Fruit fly (Drosophila melanogaster) whole organism, pupa: Measurements from ENCODE around the gene Frl.

ENCODE experiments used
- CG10348 ChIP-seq: fragments of 200-800 bp; sonication (Bioruptor generic); IDR thresholded peaks from 2 replicates; pipeline ENCODE4 v1.3.6; 2022; ENCODE audit warnings: missing biosample characterization, missing genetic modification characterization
- CG12605 ChIP-seq: fragments of 200-800 bp; sonication (Bioruptor generic); IDR thresholded peaks from 2 replicates; pipeline ENCODE4 v1.3.6; 2022; ENCODE audit warnings: missing biosample characterization, missing genetic modification characterization
- CG13204 ChIP-seq: fragments of 200-800 bp; sonication (Bioruptor generic); optimal IDR thresholded peaks from 2 replicates; lab custom pipeline; 2018; ENCODE audit warnings: missing biosample characterization, mild to moderate bottlenecking, missing genetic modification characterization, moderate library complexity
- CG14655 ChIP-seq: fragments of 200-800 bp; sonication (Bioruptor generic); optimal IDR thresholded peaks from 3 replicates; lab custom pipeline; 2017; ENCODE audit warnings: mild to moderate bottlenecking, missing biosample characterization, missing genetic modification reagents, missing genetic modification characterization
- CG15710 ChIP-seq: fragments of 200-800 bp; sonication (Bioruptor generic); optimal IDR thresholded peaks from 2 replicates; lab custom pipeline; 2018; ENCODE audit warnings: missing biosample characterization, mild to moderate bottlenecking, missing genetic modification characterization, moderate library complexity
- CG17806 ChIP-seq: fragments of 200-800 bp; sonication (Bioruptor generic); optimal IDR thresholded peaks from 2 replicates; lab custom pipeline; 2018; ENCODE audit warnings: missing biosample characterization, mild to moderate bottlenecking, missing genetic modification characterization, moderate library complexity
- CG32121 ChIP-seq: fragments of 200-800 bp; sonication (Bioruptor generic); IDR thresholded peaks from 2 replicates; pipeline ENCODE4 v1.3.6; 2022; ENCODE audit warnings: missing biosample characterization, missing genetic modification characterization
- CG34367 ChIP-seq: fragments of 200-800 bp; sonication (Bioruptor generic); optimal IDR thresholded peaks from 2 replicates; lab custom pipeline; 2018; ENCODE audit warnings: missing biosample characterization, mild to moderate bottlenecking, missing genetic modification characterization
- CG4496 ChIP-seq: fragments of 200-800 bp; sonication (Bioruptor generic); IDR thresholded peaks from 3 replicates; pipeline ENCODE4 v1.3.6; 2022; ENCODE audit warnings: missing biosample characterization, missing genetic modification characterization
- CG8159 ChIP-seq: fragments of 200-800 bp; sonication (Bioruptor generic); optimal IDR thresholded peaks from 3 replicates; lab custom pipeline; 2018; ENCODE audit warnings: missing biosample characterization, mild to moderate bottlenecking, missing genetic modification characterization, moderate library complexity
- CG8301 ChIP-seq: fragments of 200-800 bp; sonication (Bioruptor generic); optimal IDR thresholded peaks from 2 replicates; lab custom pipeline; 2018; ENCODE audit warnings: missing biosample characterization, mild to moderate bottlenecking, missing genetic modification characterization
- CG9948 ChIP-seq: fragments of 200-800 bp; sonication (Bioruptor generic); optimal IDR thresholded peaks from 2 replicates; lab custom pipeline; 2018; ENCODE audit warnings: missing biosample characterization, mild to moderate bottlenecking, missing genetic modification characterization, moderate library complexity
- D1 ChIP-seq: fragments of 200-800 bp; sonication (Bioruptor generic); optimal IDR thresholded peaks from 2 replicates; lab custom pipeline; 2018; ENCODE audit warnings: missing biosample characterization, mild to moderate bottlenecking, missing genetic modification characterization, moderate library complexity
- EcR ChIP-seq: fragments of 200-800 bp; sonication (Bioruptor generic); optimal IDR thresholded peaks from 3 replicates; lab custom pipeline; 2019; ENCODE audit warnings: missing biosample characterization, missing genetic modification characterization, mild to moderate bottlenecking, moderate library complexity, missing genetic modification reagents
- Ets98B ChIP-seq: fragments of 200-800 bp; sonication (Bioruptor generic); IDR thresholded peaks from 2 replicates; pipeline ENCODE4 v1.3.6; 2022; ENCODE audit warnings: missing biosample characterization, missing genetic modification characterization
- Pif1A ChIP-seq: fragments of 200-800 bp; sonication (Bioruptor generic); optimal IDR thresholded peaks from 3 replicates; lab custom pipeline; 2016; ENCODE audit warnings: missing biosample characterization, missing genetic modification characterization
- Pif1B ChIP-seq: fragments of 200-800 bp; sonication (Bioruptor generic); optimal IDR thresholded peaks from 3 replicates; lab custom pipeline; 2016; ENCODE audit warnings: missing biosample characterization, missing genetic modification characterization
- Snoo ChIP-seq: fragments of 200-800 bp; sonication (Bioruptor generic); optimal IDR thresholded peaks from 3 replicates; lab custom pipeline; 2017; ENCODE audit warnings: missing biosample characterization, mild to moderate bottlenecking, missing genetic modification characterization, inconsistent platforms
- fd96Ca ChIP-seq: fragments of 200-800 bp; sonication (Bioruptor generic); IDR thresholded peaks from 3 replicates; pipeline ENCODE4 v1.3.6; 2022; ENCODE audit warnings: missing biosample characterization, missing genetic modification characterization
- gl ChIP-seq: fragments of 200-800 bp; sonication (Bioruptor generic); optimal IDR thresholded peaks from 2 replicates; lab custom pipeline; 2018; ENCODE audit warnings: missing biosample characterization, mild to moderate bottlenecking, missing genetic modification characterization
- rn ChIP-seq: fragments of 200-800 bp; sonication (Bioruptor generic); IDR thresholded peaks from 2 replicates; pipeline ENCODE4 v1.3.6; 2022; ENCODE audit warnings: missing biosample characterization, missing genetic modification characterization

Frl gene

DNA sequence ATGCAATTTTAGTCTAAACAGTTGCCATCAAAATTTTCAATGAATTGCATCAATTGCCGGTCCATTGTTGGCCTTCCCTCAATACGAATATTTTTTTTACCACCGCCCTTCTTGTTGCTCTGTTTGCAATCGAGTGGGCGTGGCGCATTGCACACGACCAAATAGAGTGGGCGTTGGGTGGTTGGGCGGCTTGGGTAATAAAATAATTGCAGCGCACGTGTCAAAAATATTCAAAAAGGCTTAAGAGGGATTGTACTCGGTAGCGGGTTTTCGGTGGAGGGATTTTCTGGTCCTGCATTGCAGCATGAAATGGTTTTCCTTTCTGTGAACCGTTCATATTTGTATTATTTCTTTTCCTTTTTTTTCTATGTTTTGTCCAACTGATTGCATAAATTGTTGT lies 36.0 kb downstream of the Frl start:
- TF ChIP-seq CG13204 (GFP tag; lab: Kevin White, UChicago) (no peak), Pif1B (no peak), CG32121 (GFP tag; lab: Robert Waterston, UW) (no peak), gl (tag; lab: Kevin White, UChicago) (no peak), Pif1A (GFP tag; lab: Kevin White, UChicago) (no peak)
- TF ChIP-seq, all 21 proteins: peak for 0

DNA sequence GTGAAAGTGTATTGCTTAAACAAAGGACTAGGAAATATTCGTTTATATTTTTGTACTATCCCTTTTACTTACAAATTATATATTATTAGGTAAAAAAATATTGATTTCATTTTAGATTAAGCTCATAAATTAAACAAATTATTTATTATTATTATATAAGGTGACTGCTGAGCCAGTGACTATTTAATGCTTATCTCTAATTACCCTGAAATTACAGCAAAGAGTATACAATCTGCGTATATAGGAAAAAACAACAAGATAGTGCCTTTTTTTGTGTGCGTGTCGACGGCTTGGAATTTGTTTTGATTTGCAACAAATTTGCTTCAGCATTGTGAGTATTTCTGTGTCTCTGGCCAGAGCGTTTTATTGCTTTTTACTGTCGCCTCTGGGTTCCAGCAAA lies 36.5 kb downstream of the Frl start:
- TF ChIP-seq CG8301 (no peak), Ets98B (GFP tag; lab: Robert Waterston, UW) (no peak), CG14655 (GFP tag; lab: Kevin White, UChicago) (no peak)

- TF ChIP-seq EcR (no peak), D1 (no peak), CG8301 (no peak), CG34367 (tag; lab: Kevin White, UChicago) (no peak), CG15710 (tag; lab: Kevin White, UChicago) (no peak), Pif1A (GFP tag; lab: Kevin White, UChicago) (no peak), CG9948 (tag; lab: Kevin White, UChicago) (no peak), CG8159 (tag; lab: Kevin White, UChicago) (no peak), rn (no peak), CG13204 (GFP tag; lab: Kevin White, UChicago) (no peak), CG12605 (GFP tag; lab: Robert Waterston, UW) (no peak), Ets98B (GFP tag; lab: Robert Waterston, UW) (no peak), CG14655 (GFP tag; lab: Kevin White, UChicago) (no peak), CG4496 (GFP tag; lab: Robert Waterston, UW) (no peak), Snoo (tag; lab: Kevin White, UChicago) (no peak), fd96Ca (GFP tag; lab: Robert Waterston, UW) (no peak), CG32121 (GFP tag; lab: Robert Waterston, UW) (no peak)
These were observed 45.0 kb downstream of the Frl start, which contains the start of gene Fbp1 for dm6 chr3L:14097941-14098545. Gene Fbp1, minus strand, starts transcription at chr3L:14098053.

- TF ChIP-seq CG10348 (GFP tag; lab: Robert Waterston, UW) (no peak), CG9948 (tag; lab: Kevin White, UChicago) (no peak), CG13204 (GFP tag; lab: Kevin White, UChicago) (no peak), Snoo (tag; lab: Kevin White, UChicago) (no peak), Pif1A (GFP tag; lab: Kevin White, UChicago) (no peak), D1 (no peak), EcR (no peak), CG32121 (GFP tag; lab: Robert Waterston, UW) (no peak), CG15710 (tag; lab: Kevin White, UChicago) (no peak)
These were observed 47.0 kb downstream of the Frl start for dm6 chr3L:14100058-14100457.

- TF ChIP-seq Snoo (tag; lab: Kevin White, UChicago), result no peak
- no peak for TF ChIP-seq CG8301
- TF ChIP-seq Pif1A (GFP tag; lab: Kevin White, UChicago), result no peak
- no peak for TF ChIP-seq D1
- no peak for TF ChIP-seq Pif1B
- TF ChIP-seq CG9948 (tag; lab: Kevin White, UChicago), result no peak
- no peak for TF ChIP-seq Ets98B (GFP tag; lab: Robert Waterston, UW)
- no peak for TF ChIP-seq fd96Ca (GFP tag; lab: Robert Waterston, UW)
- no peak for TF ChIP-seq CG12605 (GFP tag; lab: Robert Waterston, UW)
- TF ChIP-seq CG13204 (GFP tag; lab: Kevin White, UChicago), result no peak
- TF ChIP-seq, all 21 proteins: peak for 0
These were observed 48.6 kb downstream of the Frl start for dm6 chr3L:14101421-14102130.

- no peak for TF ChIP-seq CG34367 (tag; lab: Kevin White, UChicago)
- no peak for TF ChIP-seq Pif1B
- no peak for TF ChIP-seq Ets98B (GFP tag; lab: Robert Waterston, UW)
- no peak for TF ChIP-seq CG8301
- no peak for TF ChIP-seq CG14655 (GFP tag; lab: Kevin White, UChicago)
- TF ChIP-seq CG13204 (GFP tag; lab: Kevin White, UChicago), result no peak
- no peak for TF ChIP-seq Pif1A (GFP tag; lab: Kevin White, UChicago)
- TF ChIP-seq rn, result no peak
These were observed 52.0 kb downstream of the Frl start for dm6 chr3L:14104988-14105387.

DNA sequence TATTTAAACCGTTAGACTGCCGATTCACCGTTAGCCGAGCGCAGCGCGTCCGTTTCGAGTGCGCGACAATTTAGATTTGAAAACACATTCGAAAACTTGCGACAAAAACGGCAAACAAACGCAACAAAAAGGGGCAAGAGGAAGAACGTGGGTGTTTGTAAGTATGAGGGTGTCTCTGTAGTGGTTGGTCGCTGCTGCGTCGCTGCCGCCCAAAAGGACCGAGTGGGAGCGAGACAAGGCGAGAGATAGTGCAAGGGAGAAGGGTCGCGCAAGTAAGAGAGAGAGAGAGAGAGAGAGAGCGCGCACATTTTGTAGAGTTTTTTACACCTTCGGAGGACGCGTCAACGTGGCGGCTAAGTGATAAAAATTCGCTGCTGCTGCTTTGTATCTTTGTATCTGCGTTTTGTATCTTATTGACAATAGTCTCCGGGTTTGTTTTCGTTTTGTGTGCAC lies 55.1 kb downstream of the Frl start, which contains the start of gene Sox21a:
Gene Sox21a, minus strand, starts transcription at position 51 of the 453 bp plus-strand sequence.
- TF ChIP-seq CG32121 (GFP tag; lab: Robert Waterston, UW), result no peak
- TF ChIP-seq CG15710 (tag; lab: Kevin White, UChicago), result no peak
- no peak for TF ChIP-seq CG14655 (GFP tag; lab: Kevin White, UChicago)
- no peak for TF ChIP-seq CG34367 (tag; lab: Kevin White, UChicago)
- no peak for TF ChIP-seq CG17806
- TF ChIP-seq CG8159 (tag; lab: Kevin White, UChicago), result no peak
- TF ChIP-seq Snoo (tag; lab: Kevin White, UChicago), result no peak
- no peak for TF ChIP-seq D1
- no peak for TF ChIP-seq Ets98B (GFP tag; lab: Robert Waterston, UW)
- no peak for TF ChIP-seq CG10348 (GFP tag; lab: Robert Waterston, UW)
- no peak for TF ChIP-seq Pif1A (GFP tag; lab: Kevin White, UChicago)
- no peak for TF ChIP-seq rn
